Fruit fly (Drosophila melanogaster) S2 (cell line): ENCODE measurements around the gene Adgf-C.

ENCODE experiments used
- CG8478 ChIP-seq: fragments of >200 bp; optimal IDR thresholded peaks from 2 replicates; lab custom pipeline; 2018
- CTCF ChIP-seq, 2 experiments: fragments of >200 bp; optimal IDR thresholded peaks; 2 replicates each; lab custom pipeline; 2018

- TF ChIP-seq CG8478, result no peak
- TF ChIP-seq CTCF (optimal IDR thresholded peaks at IDR 0.05; lab: Kevin White, UChicago), result no peak
These were observed 7.5 kb downstream of the Adgf-C start for dm6 chr3R:13713984-13714532.
